Worm (Caenorhabditis elegans): ENCODE measurements around the gene hlh-15.

DNA sequence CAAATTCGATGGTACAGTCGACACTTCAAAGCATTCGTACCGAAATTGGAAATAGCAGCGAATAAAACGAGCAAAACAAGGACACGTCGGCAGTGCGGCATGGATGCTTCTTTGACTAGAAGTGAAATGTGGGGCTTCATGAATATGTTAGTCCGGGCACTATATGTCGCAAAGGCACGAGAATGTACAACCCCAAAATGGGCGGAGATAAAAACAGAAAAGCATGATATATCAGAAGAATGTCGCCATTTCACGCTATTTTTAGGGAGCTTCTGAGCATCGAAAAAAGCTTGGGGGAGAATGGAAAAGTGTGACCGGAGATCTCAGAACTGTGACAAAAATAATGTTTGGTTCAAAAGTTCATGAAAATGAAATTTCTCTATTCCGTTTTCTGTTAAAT, 30.1 kb upstream of the hlh-15 start, which contains the start of gene T07D1.3:
- no peak for TF ChIP-seq unc-55 (GFP tag; optimal IDR thresholded peaks at IDR 0.05)
- TF ChIP-seq nhr-12 (tag; optimal IDR thresholded peaks at IDR 0.05) = no peak
- no peak for TF ChIP-seq ceh-82 (tag; optimal IDR thresholded peaks at IDR 0.05)
- TF ChIP-seq mab-5 (tag; optimal IDR thresholded peaks at IDR 0.05) = no peak
- TF ChIP-seq nhr-10 (tag; optimal IDR thresholded peaks at IDR 0.05) = no peak
- no peak for TF ChIP-seq crh-2 (tag; optimal IDR thresholded peaks at IDR 0.05)
- TF ChIP-seq egl-27 (tag; optimal IDR thresholded peaks at IDR 0.05) = no peak
- no peak for TF ChIP-seq nhr-237 (tag; optimal IDR thresholded peaks at IDR 0.05)
- no peak for TF ChIP-seq C34F6.9 (tag; optimal IDR thresholded peaks at IDR 0.05)

All from whole organism, L2 larva.